Worm (Caenorhabditis elegans) whole organism, midembryonic: ENCODE measurements around the gene tth-1.
A peak's percentile ranks its signal among the peaks of the same experiment; 100 is the strongest.

Experiments used
- cog-1 ChIP-seq: sonication (generic microtip); optimal IDR thresholded peaks from 2 replicates; lab custom pipeline; 2016; ENCODE audit warnings: missing genetic modification characterization, missing compliant biosample characterization
- flt-1 ChIP-seq: fragments of 200-800 bp; sonication (Bioruptor generic); IDR thresholded peaks from 2 replicates; pipeline ENCODE4 v1.3.6; 2022; ENCODE audit warnings: missing genetic modification characterization, missing compliant biosample characterization
- klf-2 ChIP-seq: fragments of 200-800 bp; sonication (Bioruptor generic); conservative IDR thresholded peaks from 2 replicates; pipeline ENCODE4 v1.3.6; 2022; ENCODE audit warnings: missing genetic modification reagents, missing genetic modification characterization, missing compliant biosample characterization

DNA sequence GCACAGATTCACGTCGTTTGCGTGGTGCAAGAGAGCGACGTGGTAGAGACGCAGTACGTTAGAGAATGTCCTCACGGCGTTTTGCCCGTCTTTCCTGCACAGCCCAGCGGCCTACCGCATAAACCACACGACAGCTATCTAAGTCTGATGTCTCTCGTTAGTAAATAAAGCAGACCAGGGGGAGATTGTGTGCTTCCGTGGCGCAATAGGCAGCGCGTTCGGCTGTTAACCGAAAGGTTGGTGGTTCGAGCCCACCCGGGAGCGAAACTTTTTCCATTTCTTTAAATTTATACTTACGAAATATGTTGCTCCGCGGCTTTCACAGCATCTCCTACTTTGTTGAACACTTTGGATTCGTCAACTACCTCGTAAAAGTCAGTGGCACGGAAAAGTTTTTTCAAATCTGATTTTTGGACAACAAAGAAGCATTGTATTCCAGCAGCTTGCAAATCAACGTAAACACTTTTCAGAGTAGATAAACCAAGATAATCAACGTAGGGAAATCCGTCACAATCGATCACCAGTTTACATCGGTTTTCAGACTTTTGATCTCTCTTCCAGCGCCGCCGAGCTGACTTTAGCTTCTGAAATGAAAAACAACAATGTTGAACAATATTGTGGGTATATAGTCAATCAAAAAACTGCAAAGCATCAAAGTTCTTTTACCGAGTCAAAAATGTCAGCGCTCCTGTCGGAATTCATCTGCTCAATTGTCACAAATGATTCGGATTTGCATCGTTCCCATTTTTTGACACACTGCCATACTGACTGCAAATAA lies 19.0 kb downstream of the tth-1 start:
- TF ChIP-seq klf-2 (GFP tag; lab: Robert Waterston, UW) (peak; percentile 95), cog-1 (tag; lab: Kevin White, UChicago) (peak; percentile 97), flt-1 (peak; percentile 98)
